Worm (Caenorhabditis elegans): Measurements from ENCODE around the gene H20E11.2.

Gene H20E11.2

ce11 chrIV:6793310-6793966 is 34.1 kb upstream of the H20E11.2 start:
- TF ChIP-seq tra-4 (tag; optimal IDR thresholded peaks at IDR 0.05) (no peak), ama-1 (optimal IDR thresholded peaks at IDR 0.05) (no peak), ceh-13 (GFP tag; optimal IDR thresholded peaks at IDR 0.05) (no peak), pes-1 (GFP tag; IDR thresholded peaks at IDR 0.05) (no peak)

ce11 chrIV:6795529-6795928 is 32.0 kb upstream of the H20E11.2 start, which contains the start of the genes C17H12.3 and C17H12.12:
Gene C17H12.3 (minus strand): TSS chrIV:6795629.
Gene C17H12.12 (plus strand): TSS chrIV:6795924.
- TF ChIP-seq ets-7 (tag; optimal IDR thresholded peaks at IDR 0.05) (no peak), B0310.2 (tag; optimal IDR thresholded peaks at IDR 0.05) (no peak), flt-1 (GFP tag; IDR thresholded peaks at IDR 0.05) (no peak), hnd-1 (tag; optimal IDR thresholded peaks at IDR 0.05) (no peak), tbx-11 (GFP tag; IDR thresholded peaks at IDR 0.05) (no peak), ceh-36 (tag; optimal IDR thresholded peaks at IDR 0.05) (no peak), tbx-37 (GFP tag; conservative IDR thresholded peaks at IDR 0.05) (no peak), aly-1 (tag; optimal IDR thresholded peaks at IDR 0.05) (no peak), tra-4 (tag; optimal IDR thresholded peaks at IDR 0.05) (no peak), ceh-13 (GFP tag; optimal IDR thresholded peaks at IDR 0.05) (no peak), scrt-1 (GFP tag; IDR thresholded peaks at IDR 0.05) (no peak), ama-1 (optimal IDR thresholded peaks at IDR 0.05) (no peak), F13C5.2 (tag; optimal IDR thresholded peaks at IDR 0.05) (no peak), pes-1 (GFP tag; IDR thresholded peaks at IDR 0.05) (no peak), hmbx-1 (tag; optimal IDR thresholded peaks at IDR 0.05) (no peak), sea-1 (GFP tag; conservative IDR thresholded peaks at IDR 0.05) (no peak)

ce11 chrIV:6802132-6802531 is 25.4 kb upstream of the H20E11.2 start, which contains the start of the genes cest-4 and C17H12.11:
Gene cest-4 (minus strand): TSS chrIV:6802337.
Gene C17H12.11 (plus strand): TSS chrIV:6802387.
- TF ChIP-seq ceh-13 (GFP tag; optimal IDR thresholded peaks at IDR 0.05) (no peak), B0310.2 (tag; optimal IDR thresholded peaks at IDR 0.05) (no peak), tra-4 (tag; optimal IDR thresholded peaks at IDR 0.05) (no peak), pes-1 (GFP tag; IDR thresholded peaks at IDR 0.05) (no peak), ceh-36 (tag; optimal IDR thresholded peaks at IDR 0.05) (no peak), sea-1 (GFP tag; conservative IDR thresholded peaks at IDR 0.05) (no peak), aly-1 (tag; optimal IDR thresholded peaks at IDR 0.05) (no peak), flt-1 (GFP tag; IDR thresholded peaks at IDR 0.05) (no peak), ets-7 (tag; optimal IDR thresholded peaks at IDR 0.05) (no peak), tbx-11 (GFP tag; IDR thresholded peaks at IDR 0.05) (no peak), hmbx-1 (tag; optimal IDR thresholded peaks at IDR 0.05) (no peak), F13C5.2 (tag; optimal IDR thresholded peaks at IDR 0.05) (no peak), hnd-1 (tag; optimal IDR thresholded peaks at IDR 0.05) (no peak), scrt-1 (GFP tag; IDR thresholded peaks at IDR 0.05) (no peak), ama-1 (optimal IDR thresholded peaks at IDR 0.05) (no peak), tbx-37 (GFP tag; conservative IDR thresholded peaks at IDR 0.05) (no peak), hmg-4 (GFP tag; optimal IDR thresholded peaks at IDR 0.05) (no peak)

ce11 chrIV:6803294-6803693 is 24.3 kb upstream of the H20E11.2 start:
- TF ChIP-seq aly-1 (tag; optimal IDR thresholded peaks at IDR 0.05) (no peak), F13C5.2 (tag; optimal IDR thresholded peaks at IDR 0.05) (no peak), flt-1 (GFP tag; IDR thresholded peaks at IDR 0.05) (no peak), B0310.2 (tag; optimal IDR thresholded peaks at IDR 0.05) (no peak), ceh-13 (GFP tag; optimal IDR thresholded peaks at IDR 0.05) (no peak), hnd-1 (tag; optimal IDR thresholded peaks at IDR 0.05) (no peak), tra-4 (tag; optimal IDR thresholded peaks at IDR 0.05) (no peak), ceh-36 (tag; optimal IDR thresholded peaks at IDR 0.05) (no peak), hmg-4 (GFP tag; optimal IDR thresholded peaks at IDR 0.05) (no peak)

ce11 chrIV:6803805-6804344 is 23.7 kb upstream of the H20E11.2 start:
- no peak for TF ChIP-seq sea-1 (GFP tag; conservative IDR thresholded peaks at IDR 0.05)
- TF ChIP-seq F13C5.2 (tag; optimal IDR thresholded peaks at IDR 0.05), result no peak

ce11 chrIV:6804815-6805214 is 22.8 kb upstream of the H20E11.2 start, which contains the start of gene C17H12.37:
Gene C17H12.37 (plus strand): TSS chrIV:6805115.
- no peak for TF ChIP-seq ceh-13 (GFP tag; optimal IDR thresholded peaks at IDR 0.05)
- TF ChIP-seq sea-1 (GFP tag; conservative IDR thresholded peaks at IDR 0.05), result no peak
- TF ChIP-seq ama-1 (optimal IDR thresholded peaks at IDR 0.05), result no peak
- TF ChIP-seq aly-1 (tag; optimal IDR thresholded peaks at IDR 0.05), result no peak
- no peak for TF ChIP-seq tbx-11 (GFP tag; IDR thresholded peaks at IDR 0.05)
- no peak for TF ChIP-seq hmg-4 (GFP tag; optimal IDR thresholded peaks at IDR 0.05)
- TF ChIP-seq ceh-36 (tag; optimal IDR thresholded peaks at IDR 0.05), result no peak
- no peak for TF ChIP-seq ets-7 (tag; optimal IDR thresholded peaks at IDR 0.05)
- no peak for TF ChIP-seq F13C5.2 (tag; optimal IDR thresholded peaks at IDR 0.05)
- no peak for TF ChIP-seq pes-1 (GFP tag; IDR thresholded peaks at IDR 0.05)
- TF ChIP-seq B0310.2 (tag; optimal IDR thresholded peaks at IDR 0.05), result no peak
- TF ChIP-seq tbx-37 (GFP tag; conservative IDR thresholded peaks at IDR 0.05), result no peak
- TF ChIP-seq flt-1 (GFP tag; IDR thresholded peaks at IDR 0.05), result no peak

ce11 chrIV:6806475-6807063 is 21.0 kb upstream of the H20E11.2 start, which contains the start of gene C17H12.10:
Gene C17H12.10 (plus strand): TSS chrIV:6806799.
- TF ChIP-seq tbx-37 (GFP tag; conservative IDR thresholded peaks at IDR 0.05) (no peak), pes-1 (GFP tag; IDR thresholded peaks at IDR 0.05) (no peak), F13C5.2 (tag; optimal IDR thresholded peaks at IDR 0.05) (no peak), tbx-11 (GFP tag; IDR thresholded peaks at IDR 0.05) (no peak), sea-1 (GFP tag; conservative IDR thresholded peaks at IDR 0.05) (no peak), hmg-4 (GFP tag; optimal IDR thresholded peaks at IDR 0.05) (no peak), ceh-13 (GFP tag; optimal IDR thresholded peaks at IDR 0.05) (no peak), hmbx-1 (tag; optimal IDR thresholded peaks at IDR 0.05) (no peak), B0310.2 (tag; optimal IDR thresholded peaks at IDR 0.05) (no peak)
